Worm (Caenorhabditis elegans): ENCODE data around the gene dvc-1.

- TF ChIP-seq fax-1 (tag; optimal IDR thresholded peaks at IDR 0.05) (no peak), hlh-6 (tag; optimal IDR thresholded peaks at IDR 0.05) (no peak), lin-11 (tag; optimal IDR thresholded peaks at IDR 0.05) (no peak), fkh-10 (GFP tag; optimal IDR thresholded peaks at IDR 0.05) (no peak), ceh-31 (tag; optimal IDR thresholded peaks at IDR 0.05) (no peak), K09A11.1 (tag; optimal IDR thresholded peaks at IDR 0.05; ENCODE audit: insufficient read depth) (no peak), hlh-30 (tag; optimal IDR thresholded peaks at IDR 0.05; ENCODE audit: insufficient read depth) (no peak), tbx-7 (tag; optimal IDR thresholded peaks at IDR 0.05) (no peak), unc-55 (GFP tag; optimal IDR thresholded peaks at IDR 0.05) (no peak), ceh-30 (tag; optimal IDR thresholded peaks at IDR 0.05) (no peak), pha-4 (tag; optimal IDR thresholded peaks at IDR 0.05) (no peak)
Observed at ce11 chrV:11235876-11236275, 3.3 kb downstream of the dvc-1 start.
